Fruit fly (Drosophila melanogaster) whole organism, prepupa: ENCODE results near the gene CG32148.

Source experiments
- CG10669 ChIP-seq: fragments of 200-800 bp; sonication (Bioruptor generic); optimal IDR thresholded peaks from 3 replicates; lab custom pipeline; 2018; ENCODE audit warnings: missing biosample characterization, mild to moderate bottlenecking, missing genetic modification characterization, moderate library complexity
- CG11902 ChIP-seq: fragments of 200-800 bp; sonication (Bioruptor generic); optimal IDR thresholded peaks from 3 replicates; lab custom pipeline; 2016; ENCODE audit warnings: missing biosample characterization, missing genetic modification characterization
- CG15336 ChIP-seq: fragments of 200-800 bp; sonication (Bioruptor generic); IDR thresholded peaks from 2 replicates; pipeline ENCODE4 v1.3.6; 2022; ENCODE audit warnings: missing biosample characterization, missing genetic modification characterization
- CG16779 ChIP-seq: fragments of 200-800 bp; sonication (Bioruptor generic); optimal IDR thresholded peaks from 3 replicates; lab custom pipeline; 2017; ENCODE audit warnings: missing biosample characterization, mild to moderate bottlenecking, missing genetic modification characterization
- CG3032 ChIP-seq: fragments of 200-800 bp; optimal IDR thresholded peaks from 2 replicates; lab custom pipeline; 2019; ENCODE audit warnings: missing biosample characterization, mild to moderate bottlenecking, missing genetic modification characterization, moderate library complexity
- CG31627 ChIP-seq: fragments of 200-800 bp; sonication (Bioruptor generic); optimal IDR thresholded peaks from 3 replicates; lab custom pipeline; 2016; ENCODE audit warnings: missing biosample characterization, missing genetic modification characterization
- CG34406 ChIP-seq: fragments of 200-800 bp; sonication (Bioruptor generic); optimal IDR thresholded peaks from 3 replicates; lab custom pipeline; 2016; ENCODE audit warnings: missing biosample characterization, missing genetic modification characterization
- CG4318 ChIP-seq: fragments of 200-800 bp; sonication (Bioruptor generic); optimal IDR thresholded peaks from 3 replicates; lab custom pipeline; 2017; ENCODE audit warnings: missing biosample characterization, mild to moderate bottlenecking, missing genetic modification characterization
- CG6163 ChIP-seq: fragments of 200-800 bp; sonication (Bioruptor generic); IDR thresholded peaks from 3 replicates; pipeline ENCODE4 v1.3.6; 2022; ENCODE audit warnings: missing biosample characterization, missing genetic modification characterization
- CG6276 ChIP-seq: fragments of 200-800 bp; sonication (Bioruptor generic); optimal IDR thresholded peaks from 2 replicates; lab custom pipeline; 2017; ENCODE audit warnings: missing biosample characterization, mild to moderate bottlenecking, missing genetic modification characterization
- CG6808 ChIP-seq: fragments of 200-800 bp; sonication (Bioruptor generic); optimal IDR thresholded peaks from 3 replicates; lab custom pipeline; 2017; ENCODE audit warnings: missing biosample characterization, missing genetic modification characterization, mild to moderate bottlenecking, moderate library complexity, missing genetic modification reagents
- CG7368 ChIP-seq: fragments of 200-800 bp; sonication (Bioruptor generic); optimal IDR thresholded peaks from 3 replicates; lab custom pipeline; 2016; ENCODE audit warnings: missing biosample characterization, missing genetic modification characterization
- CG8319 ChIP-seq: fragments of 200-800 bp; sonication (Bioruptor generic); optimal IDR thresholded peaks from 3 replicates; lab custom pipeline; 2016; ENCODE audit warnings: missing biosample characterization, missing genetic modification characterization
- CG8632 ChIP-seq: fragments of 200-800 bp; sonication (Bioruptor generic); optimal IDR thresholded peaks from 3 replicates; lab custom pipeline; 2016; ENCODE audit warnings: missing biosample characterization, missing genetic modification characterization
- CG9139 ChIP-seq: fragments of 200-800 bp; sonication (Bioruptor generic); optimal IDR thresholded peaks from 3 replicates; lab custom pipeline; 2017; ENCODE audit warnings: missing biosample characterization, mild to moderate bottlenecking, missing genetic modification characterization
- Eip78C ChIP-seq: fragments of 200-800 bp; sonication (Bioruptor generic); peaks from one replicate; lab custom pipeline; 2016; ENCODE audit warnings: missing biosample characterization, missing genetic modification characterization
- Eip93F ChIP-seq: fragments of 200-800 bp; sonication (Bioruptor generic); optimal IDR thresholded peaks from 2 replicates; lab custom pipeline; 2016; ENCODE audit warnings: missing biosample characterization, mild to moderate bottlenecking, missing genetic modification characterization
- Ets96B ChIP-seq: fragments of 200-800 bp; optimal IDR thresholded peaks from 2 replicates; lab custom pipeline; 2019; ENCODE audit warnings: missing biosample characterization, mild to moderate bottlenecking, missing genetic modification characterization, moderate library complexity
- Hr38 ChIP-seq: sonication (Bioruptor generic); optimal IDR thresholded peaks from 2 replicates; lab custom pipeline; 2016; ENCODE audit warnings: missing biosample characterization, missing genetic modification characterization
- Lpt ChIP-seq: fragments of 200-800 bp; sonication (Bioruptor generic); optimal IDR thresholded peaks from 3 replicates; lab custom pipeline; 2016; ENCODE audit warnings: missing biosample characterization, missing genetic modification characterization
- Met ChIP-seq: fragments of 200-800 bp; sonication (Bioruptor generic); optimal IDR thresholded peaks from 3 replicates; lab custom pipeline; 2016; ENCODE audit warnings: missing biosample characterization, missing genetic modification characterization
- OdsH ChIP-seq: fragments of 200-800 bp; sonication (Bioruptor generic); optimal IDR thresholded peaks from 3 replicates; lab custom pipeline; 2016; ENCODE audit warnings: missing biosample characterization, missing genetic modification characterization
- Smox ChIP-seq: fragments of 200-800 bp; sonication (Bioruptor generic); optimal IDR thresholded peaks from 3 replicates; lab custom pipeline; 2016; ENCODE audit warnings: missing biosample characterization, missing genetic modification characterization
- Sox14 ChIP-seq: fragments of 200-800 bp; sonication (Bioruptor generic); optimal IDR thresholded peaks from 3 replicates; lab custom pipeline; 2016; ENCODE audit warnings: missing biosample characterization, missing genetic modification characterization
- achi ChIP-seq: fragments of 200-800 bp; sonication (Bioruptor generic); optimal IDR thresholded peaks from 3 replicates; lab custom pipeline; 2016; ENCODE audit warnings: missing biosample characterization, missing genetic modification characterization
- acj6 ChIP-seq: fragments of 200-800 bp; sonication (Bioruptor generic); optimal IDR thresholded peaks from 3 replicates; lab custom pipeline; 2016; ENCODE audit warnings: missing biosample characterization, missing genetic modification characterization
- dac ChIP-seq: fragments of 200-800 bp; sonication (Bioruptor generic); optimal IDR thresholded peaks from 2 replicates; lab custom pipeline; 2017; ENCODE audit warnings: missing biosample characterization, mild to moderate bottlenecking, missing genetic modification characterization
- dsx ChIP-seq: fragments of 200-800 bp; optimal IDR thresholded peaks from 3 replicates; lab custom pipeline; 2019; ENCODE audit warnings: missing biosample characterization, mild to moderate bottlenecking, missing genetic modification characterization, moderate library complexity; ENCODE audit not compliant: poor library complexity, severe bottlenecking
- eg ChIP-seq: fragments of 200-800 bp; sonication (Bioruptor generic); IDR thresholded peaks from 3 replicates; pipeline ENCODE4 v1.3.6; 2022; ENCODE audit warnings: missing biosample characterization, missing genetic modification characterization
- esn ChIP-seq: fragments of 200-800 bp; sonication (Bioruptor generic); optimal IDR thresholded peaks from 2 replicates; lab custom pipeline; 2016; ENCODE audit warnings: missing biosample characterization, mild to moderate bottlenecking, missing genetic modification characterization, moderate library complexity
- fd59A ChIP-seq: fragments of 200-800 bp; sonication (Bioruptor generic); optimal IDR thresholded peaks from 2 replicates; lab custom pipeline; 2017; ENCODE audit warnings: missing biosample characterization, mild to moderate bottlenecking, missing genetic modification characterization, missing genetic modification reagents
- fd85E ChIP-seq: fragments of 200-800 bp; sonication (Bioruptor generic); optimal IDR thresholded peaks from 3 replicates; lab custom pipeline; 2016; ENCODE audit warnings: missing biosample characterization, missing genetic modification characterization
- lz ChIP-seq: fragments of 200-800 bp; sonication (Bioruptor generic); optimal IDR thresholded peaks from 3 replicates; lab custom pipeline; 2016; ENCODE audit warnings: missing biosample characterization, missing genetic modification characterization
- pdm3 ChIP-seq: fragments of 200-800 bp; sonication (Bioruptor generic); optimal IDR thresholded peaks from 3 replicates; lab custom pipeline; 2016; ENCODE audit warnings: missing biosample characterization, missing genetic modification characterization
- svp ChIP-seq: fragments of 200-800 bp; sonication (Bioruptor generic); peaks from one replicate; lab custom pipeline; 2016; ENCODE audit warnings: missing biosample characterization, missing genetic modification characterization
- topi ChIP-seq: fragments of 200-800 bp; sonication (Bioruptor generic); optimal IDR thresholded peaks from 3 replicates; lab custom pipeline; 2016; ENCODE audit warnings: missing biosample characterization, missing genetic modification characterization
- vri ChIP-seq: fragments of 200-800 bp; sonication (Bioruptor generic); optimal IDR thresholded peaks from 3 replicates; lab custom pipeline; 2016; ENCODE audit warnings: missing biosample characterization, mild to moderate bottlenecking, missing genetic modification characterization

The CG32148 gene

dm6 chr3L:15043465-15043864 is 20.2 kb downstream of the CG32148 start:
- TF ChIP-seq Hr38 (GFP tag; lab: Kevin White, UChicago): no peak
- TF ChIP-seq CG16779 (tag; lab: Kevin White, UChicago): no peak
- no peak for TF ChIP-seq lz (GFP tag; lab: Kevin White, UChicago)
- no peak for TF ChIP-seq svp (GFP tag; lab: Kevin White, UChicago)
- TF ChIP-seq Met: no peak
- no peak for TF ChIP-seq topi (GFP tag; lab: Kevin White, UChicago)
- no peak for TF ChIP-seq CG7368 (GFP tag; lab: Kevin White, UChicago)
- no peak for TF ChIP-seq CG11902
- no peak for TF ChIP-seq Eip78C (GFP tag; lab: Kevin White, UChicago)
- no peak for TF ChIP-seq CG10669 (GFP tag; lab: Kevin White, UChicago)
- no peak for TF ChIP-seq CG6808 (GFP tag; lab: Kevin White, UChicago)
- no peak for TF ChIP-seq CG6163
- TF ChIP-seq CG34406 (GFP tag; lab: Kevin White, UChicago): no peak
- no peak for TF ChIP-seq Lpt (GFP tag; lab: Kevin White, UChicago)
- TF ChIP-seq CG6276: no peak

- TF ChIP-seq fd85E (no peak), CG10669 (GFP tag; lab: Kevin White, UChicago) (no peak), OdsH (GFP tag; lab: Kevin White, UChicago) (no peak), Sox14 (GFP tag; lab: Kevin White, UChicago) (no peak), CG4318 (GFP tag; lab: Kevin White, UChicago) (no peak), dac (GFP tag; lab: Kevin White, UChicago) (no peak), esn (GFP tag; lab: Kevin White, UChicago) (no peak), CG8632 (GFP tag; lab: Kevin White, UChicago) (no peak), CG6163 (no peak), Met (no peak), CG9139 (GFP tag; lab: Kevin White, UChicago) (no peak), eg (no peak), topi (GFP tag; lab: Kevin White, UChicago) (no peak), acj6 (GFP tag; lab: Kevin White, UChicago) (no peak), fd59A (no peak), Ets96B (no peak), Hr38 (GFP tag; lab: Kevin White, UChicago) (no peak), pdm3 (GFP tag; lab: Kevin White, UChicago) (no peak), lz (GFP tag; lab: Kevin White, UChicago) (no peak)
Observed at dm6 chr3L:15043874-15044336, 20.6 kb downstream of the CG32148 start, which contains the start of gene ind. ind (minus strand) TSS chr3L:15043924.

dm6 chr3L:15045114-15045513 is 21.8 kb downstream of the CG32148 start:
- TF ChIP-seq Hr38 (GFP tag; lab: Kevin White, UChicago) (no peak), CG34406 (GFP tag; lab: Kevin White, UChicago) (no peak), CG4318 (GFP tag; lab: Kevin White, UChicago) (no peak), vri (no peak), CG3032 (tag; lab: Kevin White, UChicago) (no peak), dsx (GFP tag; lab: Kevin White, UChicago) (no peak), CG15336 (GFP tag; lab: Robert Waterston, UW) (no peak), CG31627 (GFP tag; lab: Kevin White, UChicago) (no peak), CG6163 (no peak), acj6 (GFP tag; lab: Kevin White, UChicago) (no peak), achi (GFP tag; lab: Kevin White, UChicago) (no peak), CG9139 (GFP tag; lab: Kevin White, UChicago) (no peak), CG8319 (GFP tag; lab: Kevin White, UChicago) (no peak), svp (GFP tag; lab: Kevin White, UChicago) (no peak), Smox (GFP tag; lab: Kevin White, UChicago) (no peak), lz (GFP tag; lab: Kevin White, UChicago) (no peak), Eip93F (GFP tag; lab: Kevin White, UChicago) (no peak), fd85E (no peak)
